Worm (Caenorhabditis elegans): ENCODE measurements around the gene hsp-4.

The hsp-4 gene

ce11 chrII:7356773-7357172 lies 4.3 kb upstream of the hsp-4 start (continued):
- TF ChIP-seq hmg-1.2 (GFP tag; IDR thresholded peaks at IDR 0.05) (peak; percentile 92), Y95B8A.8 (GFP tag; IDR thresholded peaks at IDR 0.05) (no peak), D2030.7 (GFP tag; IDR thresholded peaks at IDR 0.05) (no peak), bed-1 (GFP tag; IDR thresholded peaks at IDR 0.05) (no peak), F33H1.4 (GFP tag; IDR thresholded peaks at IDR 0.05) (no peak; the same call in 1 of the 2 replicates), efl-1 (GFP tag; optimal IDR thresholded peaks at IDR 0.05) (peak; percentile 17)

DNA sequence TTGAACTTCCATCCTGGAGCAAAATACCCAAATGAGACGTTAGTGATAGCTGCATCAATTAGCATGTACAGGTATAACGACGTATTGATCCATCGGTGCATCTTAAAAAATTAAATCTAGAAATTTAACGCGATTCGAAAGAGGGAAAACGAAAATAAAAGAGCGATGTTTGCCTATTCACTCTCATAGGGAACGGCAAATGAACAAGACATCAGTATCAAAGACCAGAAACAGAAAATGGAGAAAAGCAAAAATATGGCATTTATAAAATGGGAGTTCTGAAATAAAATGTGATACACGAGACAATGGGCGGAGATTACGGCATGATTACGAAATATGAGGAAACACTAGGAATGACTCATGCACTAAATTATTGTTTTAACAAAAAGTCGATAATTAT lies 3.9 kb upstream of the hsp-4 start, which contains the start of gene haf-2:
Gene haf-2, minus strand, starts transcription at position 101 of the 400 bp plus-strand sequence.
- no peak for TF ChIP-seq cebp-1 (GFP tag; IDR thresholded peaks at IDR 0.05)
- TF ChIP-seq cebp-1 (tag; optimal IDR thresholded peaks at IDR 0.05), result peak; percentile 87
- no peak for TF ChIP-seq K12H6.12 (tag; optimal IDR thresholded peaks at IDR 0.05)

- TF ChIP-seq unc-130 (GFP tag; optimal IDR thresholded peaks at IDR 0.05), result peak; percentile 42
- TF ChIP-seq F49E8.2 (tag; optimal IDR thresholded peaks at IDR 0.05; ENCODE audit: insufficient read depth), result peak; percentile 50
- TF ChIP-seq xnd-1 (tag; optimal IDR thresholded peaks at IDR 0.05), result peak; percentile 51
- 0 out of 2 replicates have a peak, but pooled peaks have one; percentile 16 for TF ChIP-seq pbrm-1 (GFP tag; IDR thresholded peaks at IDR 0.05)
- TF ChIP-seq egrh-3 (GFP tag; IDR thresholded peaks at IDR 0.05), result peak; percentile 29; the same call in 1 of the 2 replicates
- no peak for TF ChIP-seq sdz-38 (tag; optimal IDR thresholded peaks at IDR 0.05)
- TF ChIP-seq mes-4 (tag; optimal IDR thresholded peaks at IDR 0.05), result no peak
- no peak for TF ChIP-seq rpc-1 (optimal IDR thresholded peaks at IDR 0.05)
- TF ChIP-seq rpc-1 (tag; optimal IDR thresholded peaks at IDR 0.05), result no peak
- peak; percentile 30 for TF ChIP-seq ztf-18 (tag; optimal IDR thresholded peaks at IDR 0.05)
- peak; percentile 23; the same call in 1 of the 2 replicates for TF ChIP-seq hsf-1 (GFP tag; IDR thresholded peaks at IDR 0.05)
- TF ChIP-seq ceh-100 (GFP tag; IDR thresholded peaks at IDR 0.05), result peak; percentile 70
- no peak for TF ChIP-seq madf-3 (GFP tag; IDR thresholded peaks at IDR 0.05)
- TF ChIP-seq hlh-12 (tag; optimal IDR thresholded peaks at IDR 0.05), result no peak
- peak; percentile 65 for TF ChIP-seq rcor-1 (GFP tag; IDR thresholded peaks at IDR 0.05)
- TF ChIP-seq attf-3 (GFP tag; conservative IDR thresholded peaks at IDR 0.05), result 0 out of 2 replicates have a peak, but pooled peaks have one; percentile 8
- TF ChIP-seq ceh-58 (GFP tag; IDR thresholded peaks at IDR 0.05), result no peak
- TF ChIP-seq F55B11.4 (tag; optimal IDR thresholded peaks at IDR 0.05; ENCODE audit: borderline replicate concordance, insufficient read depth), result no peak
- TF ChIP-seq C06A6.2 (GFP tag; conservative IDR thresholded peaks at IDR 0.05), result no peak
- no peak for TF ChIP-seq lin-40 (tag; optimal IDR thresholded peaks at IDR 0.05)
- TF ChIP-seq madf-8 (GFP tag; conservative IDR thresholded peaks at IDR 0.05), result peak; percentile 56; the same call in 1 of the 2 replicates
- TF ChIP-seq efl-1 (GFP tag; optimal IDR thresholded peaks at IDR 0.05), result peak; percentile 73
- 0 out of 2 replicates have a peak, but pooled peaks have one; percentile 22 for TF ChIP-seq aptf-2 (GFP tag; conservative IDR thresholded peaks at IDR 0.05)
- TF ChIP-seq mcd-1 (GFP tag; IDR thresholded peaks at IDR 0.05), result peak; percentile 69
- TF ChIP-seq dox-1 (GFP tag; IDR thresholded peaks at IDR 0.05), result peak; percentile 33; the same call in 1 of the 2 replicates
- TF ChIP-seq F37B4.10 (GFP tag; IDR thresholded peaks at IDR 0.05), result no peak
- TF ChIP-seq repo-1 (tag; optimal IDR thresholded peaks at IDR 0.05), result no peak
- 0 out of 2 replicates have a peak, but pooled peaks have one; percentile 38 for TF ChIP-seq attf-6 (GFP tag; IDR thresholded peaks at IDR 0.05)
- peak; percentile 65 for TF ChIP-seq lsl-1 (GFP tag; optimal IDR thresholded peaks at IDR 0.05)
- no peak for TF ChIP-seq B0261.1 (tag; optimal IDR thresholded peaks at IDR 0.05)
- TF ChIP-seq F33H1.4 (GFP tag; IDR thresholded peaks at IDR 0.05), result peak; percentile 76
- peak; percentile 79 for TF ChIP-seq madf-6 (GFP tag; IDR thresholded peaks at IDR 0.05)
- TF ChIP-seq hmg-1.2 (GFP tag; IDR thresholded peaks at IDR 0.05), result peak; percentile 30; the same call in 1 of the 2 replicates
- peak; percentile 77 for TF ChIP-seq lin-54 (GFP tag; optimal IDR thresholded peaks at IDR 0.05)
- TF ChIP-seq ceh-91 (GFP tag; IDR thresholded peaks at IDR 0.05), result peak; percentile 58
- TF ChIP-seq dpl-1 (GFP tag; optimal IDR thresholded peaks at IDR 0.05), result peak; percentile 40
- TF ChIP-seq D2030.7 (GFP tag; IDR thresholded peaks at IDR 0.05), result peak; percentile 55
- peak; percentile 3 for TF ChIP-seq snpc-4 (GFP tag; optimal IDR thresholded peaks at IDR 0.05)
- peak in 1 of 4 experiments; percentile 8 for TF ChIP-seq snpc-4 (tag; optimal IDR thresholded peaks at IDR 0.05)
Measured at ce11 chrII:7353027-7353426, 582 bp upstream of the hsp-4 start.

Measured in whole organism, young adult.